Worm (Caenorhabditis elegans): ENCODE data around the gene T05B9.1.

DNA sequence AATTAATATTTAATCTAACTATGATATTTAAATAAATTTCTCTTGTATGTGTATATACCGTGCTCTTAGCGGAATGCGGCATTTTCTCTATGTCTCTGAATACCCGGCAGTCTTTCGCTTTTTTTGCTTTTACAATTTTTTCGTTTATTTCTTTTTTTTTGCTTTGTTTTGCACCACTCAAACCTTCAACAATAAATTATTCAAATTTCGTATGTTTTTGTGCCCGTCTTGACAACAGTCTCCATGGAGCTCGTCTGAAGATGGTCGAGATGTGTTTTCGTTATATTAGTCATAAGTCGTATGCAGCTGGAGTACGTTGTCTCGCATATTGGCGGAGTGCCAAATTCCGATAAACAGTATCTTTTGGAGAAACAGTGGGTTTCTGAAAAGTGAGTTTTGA is 34.6 kb downstream of the T05B9.1 start, which contains the start of gene T06D8.2:
- TF ChIP-seq F16B12.6 (tag; optimal IDR thresholded peaks at IDR 0.05) (no peak), nhr-19 (GFP tag; conservative IDR thresholded peaks at IDR 0.05) (no peak), egl-13 (tag; optimal IDR thresholded peaks at IDR 0.05) (no peak)

Data from whole organism, L1 larva.